Worm (Caenorhabditis elegans) whole organism, late embryonic: ENCODE data around the gene C06G3.3.

Experiments
- K09A11.1 ChIP-seq: sonication (generic microtip); optimal IDR thresholded peaks from 2 replicates; lab custom pipeline; 2017; ENCODE audit warnings: antibody characterized with exemption, mild to moderate bottlenecking, missing genetic modification characterization, missing compliant biosample characterization; ENCODE audit not compliant: insufficient read depth
- Y22D7AL.16 ChIP-seq: sonication (generic microtip); optimal IDR thresholded peaks from 2 replicates; lab custom pipeline; 2016; ENCODE audit warnings: missing genetic modification characterization, missing compliant biosample characterization
- ama-1 ChIP-seq: fragments of 150-350 bp; optimal IDR thresholded peaks from 2 replicates; lab custom pipeline; 2014
- ceh-2 ChIP-seq: sonication (generic microtip); optimal IDR thresholded peaks from 2 replicates; lab custom pipeline; 2016; ENCODE audit warnings: missing genotype, missing genetic modification characterization, missing compliant biosample characterization
- ceh-6 ChIP-seq: fragments of 200-800 bp; sonication (Bioruptor generic); optimal IDR thresholded peaks from 2 replicates; lab custom pipeline; 2018; ENCODE audit warnings: mild to moderate bottlenecking, missing genetic modification characterization, missing compliant biosample characterization
- fkh-10 ChIP-seq: fragments of 150-350 bp; optimal IDR thresholded peaks from 2 replicates; lab custom pipeline; 2014; ENCODE audit warnings: missing biosample characterization, missing genetic modification reagents, missing genetic modification characterization
- pha-2 ChIP-seq: sonication (generic microtip); optimal IDR thresholded peaks from 2 replicates; lab custom pipeline; 2017; ENCODE audit warnings: mild to moderate bottlenecking, missing genetic modification characterization, missing compliant biosample characterization
- rnt-1 ChIP-seq: sonication (generic microtip); optimal IDR thresholded peaks from 2 replicates; lab custom pipeline; 2016; ENCODE audit warnings: missing genetic modification characterization, missing compliant biosample characterization

DNA sequence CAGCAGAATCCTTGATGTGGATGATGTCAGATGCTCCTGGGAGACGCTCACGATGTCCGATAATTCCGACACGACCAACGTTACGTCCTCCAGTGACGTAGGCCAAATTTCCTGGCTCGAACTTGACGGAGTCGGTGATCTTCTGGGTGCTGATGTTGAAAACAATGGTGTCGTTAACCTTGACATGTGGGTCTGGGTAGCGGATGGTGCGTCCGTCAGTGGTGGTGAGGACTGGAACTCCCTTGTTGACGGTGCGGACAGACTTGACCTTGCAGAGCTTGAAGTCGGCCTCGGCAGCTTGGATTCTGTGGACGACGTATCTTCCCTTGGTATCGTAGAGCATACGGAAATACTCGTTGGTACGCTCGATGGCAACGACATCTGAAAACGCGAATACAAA, 48.1 kb downstream of the C06G3.3 start:
- TF ChIP-seq fkh-10: no peak
- TF ChIP-seq ceh-6 (GFP tag; lab: Kevin White, UChicago): no peak
- no peak for TF ChIP-seq rnt-1 (tag; lab: Kevin White, UChicago)
- no peak for TF ChIP-seq pha-2
- no peak for TF ChIP-seq ama-1 (lab: Kevin White, UChicago)
- no peak for TF ChIP-seq K09A11.1 (tag; lab: Kevin White, UChicago)
- no peak for TF ChIP-seq ceh-2 (tag; lab: Kevin White, UChicago)
- no peak for TF ChIP-seq Y22D7AL.16 (tag; lab: Kevin White, UChicago)
